Worm (Caenorhabditis elegans) whole organism, L3 larva: ENCODE measurements around the gene snfc-5.
A peak's percentile ranks its signal among the peaks of the same experiment; 100 is the strongest.

Experiments used
- ZK546.5 ChIP-seq: sonication (generic microtip); optimal IDR thresholded peaks from 2 replicates; lab custom pipeline; 2017; ENCODE audit warnings: missing biosample characterization, missing genetic modification characterization
- ceh-16 ChIP-seq: sonication (generic microtip); optimal IDR thresholded peaks from 2 replicates; lab custom pipeline; 2017; ENCODE audit warnings: missing biosample characterization, missing genetic modification characterization
- ceh-28 ChIP-seq: fragments of 150-350 bp; optimal IDR thresholded peaks from 2 replicates; lab custom pipeline; 2014; ENCODE audit warnings: missing biosample characterization, missing genetic modification reagents, missing genetic modification characterization
- ceh-82 ChIP-seq: fragments of 150-350 bp; optimal IDR thresholded peaks from 2 replicates; lab custom pipeline; 2014; ENCODE audit warnings: missing biosample characterization, missing genetic modification characterization
- daf-12 ChIP-seq: fragments of 150-350 bp; optimal IDR thresholded peaks from 2 replicates; lab custom pipeline; 2014; ENCODE audit warnings: missing biosample characterization, missing genetic modification reagents, missing genetic modification characterization
- egl-27 ChIP-seq: sonication (generic microtip); optimal IDR thresholded peaks from 4 replicates; lab custom pipeline; 2017; ENCODE audit warnings: missing biosample characterization, missing genetic modification reagents, missing genetic modification characterization
- egl-5 ChIP-seq: fragments of 150-350 bp; optimal IDR thresholded peaks from 2 replicates; lab custom pipeline; 2017; ENCODE audit warnings: missing biosample characterization, missing genetic modification reagents, missing genetic modification characterization, inconsistent platforms
- elt-1 ChIP-seq: fragments of 150-350 bp; optimal IDR thresholded peaks from 2 replicates; lab custom pipeline; 2014; ENCODE audit warnings: missing biosample characterization, missing genetic modification characterization
- elt-2 ChIP-seq: sonication (generic microtip); optimal IDR thresholded peaks from 2 replicates; lab custom pipeline; 2016; ENCODE audit warnings: missing genetic modification reagents, mild to moderate bottlenecking, missing genetic modification characterization, missing compliant biosample characterization
- elt-3 ChIP-seq, 3 experiments: fragments of 150-350 bp in 1 of 3; sonication (generic microtip) in 2 of 3; optimal IDR thresholded peaks; 2 replicates in 2 of 3; 4 replicates in 1 of 3; lab custom pipeline; 2014 to 2017; ENCODE audit warnings: missing biosample characterization in 3 of 3, missing genetic modification characterization in 3 of 3
- fkh-2 ChIP-seq: fragments of 150-350 bp; optimal IDR thresholded peaks from 2 replicates; lab custom pipeline; 2014; ENCODE audit warnings: missing biosample characterization, missing genetic modification reagents, missing genetic modification characterization
- hmg-11 ChIP-seq: sonication (generic microtip); optimal IDR thresholded peaks from 2 replicates; lab custom pipeline; 2016; ENCODE audit warnings: missing genetic modification characterization, missing compliant biosample characterization
- jun-1 ChIP-seq: fragments of 150-350 bp; optimal IDR thresholded peaks from 2 replicates; lab custom pipeline; 2014; ENCODE audit warnings: missing biosample characterization, missing genetic modification reagents, missing genetic modification characterization
- lin-15B ChIP-seq: fragments of 150-350 bp; optimal IDR thresholded peaks from 2 replicates; lab custom pipeline; 2014; ENCODE audit warnings: missing biosample characterization, missing genetic modification characterization
- lin-39 ChIP-seq: fragments of 150-350 bp; optimal IDR thresholded peaks from 2 replicates; lab custom pipeline; 2018; ENCODE audit warnings: missing biosample characterization, missing genetic modification reagents, missing genetic modification characterization
- lsy-12 ChIP-seq: sonication (generic microtip); optimal IDR thresholded peaks from 2 replicates; lab custom pipeline; 2016; ENCODE audit warnings: mild to moderate bottlenecking, missing genetic modification characterization, missing compliant biosample characterization
- mdl-1 ChIP-seq: fragments of 150-350 bp; optimal IDR thresholded peaks from 2 replicates; lab custom pipeline; 2014; ENCODE audit warnings: missing biosample characterization, missing genetic modification characterization
- nfya-1 ChIP-seq: sonication (generic microtip); optimal IDR thresholded peaks from 2 replicates; lab custom pipeline; 2017; ENCODE audit warnings: missing genetic modification characterization, mild to moderate bottlenecking, missing compliant biosample characterization, antibody characterized with exemption, moderate library complexity; ENCODE audit not compliant: insufficient read depth
- nhr-11 ChIP-seq: fragments of 150-350 bp; optimal IDR thresholded peaks from 2 replicates; lab custom pipeline; 2014; ENCODE audit warnings: missing biosample characterization, missing genetic modification characterization
- nhr-23 ChIP-seq: fragments of 150-350 bp; optimal IDR thresholded peaks from 2 replicates; lab custom pipeline; 2014; ENCODE audit warnings: missing biosample characterization, missing genetic modification reagents, missing genetic modification characterization
- nhr-25 ChIP-seq: sonication (generic microtip); optimal IDR thresholded peaks from 2 replicates; lab custom pipeline; 2017; ENCODE audit warnings: missing biosample characterization, missing genetic modification characterization
- nhr-43 ChIP-seq: sonication (generic microtip); optimal IDR thresholded peaks from 2 replicates; lab custom pipeline; 2016; ENCODE audit warnings: mild to moderate bottlenecking, missing genetic modification characterization, missing compliant biosample characterization; ENCODE audit not compliant: poor library complexity, severe bottlenecking
- nhr-67 ChIP-seq: fragments of 150-350 bp; optimal IDR thresholded peaks from 2 replicates; lab custom pipeline; 2014; ENCODE audit warnings: missing biosample characterization, missing genetic modification characterization
- nhr-76 ChIP-seq: fragments of 150-350 bp; sonication (generic microtip); optimal IDR thresholded peaks from 5 replicates; lab custom pipeline; 2014; ENCODE audit warnings: missing biosample characterization, missing genetic modification characterization
- nhr-77 ChIP-seq: fragments of 150-350 bp; optimal IDR thresholded peaks from 2 replicates; lab custom pipeline; 2014; ENCODE audit warnings: missing biosample characterization, missing genetic modification characterization
- pha-4 ChIP-seq: fragments of 150-350 bp; optimal IDR thresholded peaks from 2 replicates; lab custom pipeline; 2014; ENCODE audit warnings: missing biosample characterization, missing genetic modification reagents, missing genetic modification characterization
- pqm-1 ChIP-seq: fragments of 150-350 bp; optimal IDR thresholded peaks from 2 replicates; lab custom pipeline; 2017; ENCODE audit warnings: missing biosample characterization, missing genetic modification characterization, inconsistent platforms
- snpc-4 ChIP-seq: fragments of 150-350 bp; optimal IDR thresholded peaks from 2 replicates; lab custom pipeline; 2014; ENCODE audit warnings: missing biosample characterization, missing genetic modification characterization
- tbx-2 ChIP-seq: sonication (generic microtip); optimal IDR thresholded peaks from 2 replicates; lab custom pipeline; 2016; ENCODE audit warnings: mild to moderate bottlenecking, missing genetic modification characterization, missing compliant biosample characterization
- unc-39 ChIP-seq: sonication (generic microtip); optimal IDR thresholded peaks from 4 replicates; lab custom pipeline; 2017; ENCODE audit warnings: missing biosample characterization, missing genetic modification characterization
- zag-1 ChIP-seq: fragments of 150-350 bp; optimal IDR thresholded peaks from 2 replicates; lab custom pipeline; 2014; ENCODE audit warnings: missing biosample characterization, missing genetic modification characterization
- ztf-4 ChIP-seq: fragments of 150-350 bp; optimal IDR thresholded peaks from 2 replicates; lab custom pipeline; 2014; ENCODE audit warnings: missing biosample characterization, missing genetic modification characterization

snfc-5 gene

DNA sequence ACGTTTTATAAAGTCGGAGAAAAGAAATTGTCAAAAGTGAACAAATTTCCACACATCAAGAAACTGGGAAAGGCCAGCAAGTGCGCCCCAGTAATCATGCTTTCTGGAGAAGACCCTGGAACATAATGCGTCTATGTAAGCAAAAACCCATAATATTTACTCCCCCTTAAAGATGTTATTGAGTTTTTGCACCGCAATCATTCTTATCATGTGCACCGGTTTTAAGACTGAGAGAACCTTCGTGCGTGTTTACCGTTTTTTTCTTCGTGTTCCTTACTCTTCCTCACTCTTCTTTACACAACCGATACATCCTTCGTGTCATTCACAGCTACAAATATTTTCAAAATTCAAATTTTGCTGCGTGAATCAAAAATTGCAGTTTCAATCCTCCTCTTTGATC, 31.7 kb upstream of the snfc-5 start:
- peak; percentile 24 for TF ChIP-seq pha-4 (tag; lab: Kevin White, UChicago)
- TF ChIP-seq elt-3 (tag; optimal IDR thresholded peaks at IDR 0.05; lab: Kevin White, UChicago): no peak

DNA sequence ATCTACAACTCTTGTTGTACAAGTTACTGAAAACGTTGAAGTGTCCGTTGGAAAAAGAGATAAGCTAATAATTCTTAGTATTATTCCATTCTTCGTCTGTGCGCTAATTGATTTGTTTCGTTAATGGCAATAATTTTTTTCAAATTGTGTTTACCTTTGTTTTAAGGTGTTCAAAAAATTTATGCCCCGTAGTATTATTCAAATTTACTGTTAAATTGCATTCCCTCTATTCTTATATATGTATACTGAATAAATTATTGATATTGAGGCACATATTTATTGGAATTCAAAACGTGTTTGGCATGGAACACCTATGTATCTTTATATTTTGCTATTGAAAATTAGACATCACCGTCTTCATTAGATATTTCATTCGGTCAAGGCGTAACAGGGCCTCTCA, 29.7 kb upstream of the snfc-5 start, which contains the start of gene pals-26:
pals-26 (plus strand) TSS at position 301 of the 400 bp plus-strand sequence.
- TF ChIP-seq pqm-1 (tag; lab: Kevin White, UChicago): no peak

DNA sequence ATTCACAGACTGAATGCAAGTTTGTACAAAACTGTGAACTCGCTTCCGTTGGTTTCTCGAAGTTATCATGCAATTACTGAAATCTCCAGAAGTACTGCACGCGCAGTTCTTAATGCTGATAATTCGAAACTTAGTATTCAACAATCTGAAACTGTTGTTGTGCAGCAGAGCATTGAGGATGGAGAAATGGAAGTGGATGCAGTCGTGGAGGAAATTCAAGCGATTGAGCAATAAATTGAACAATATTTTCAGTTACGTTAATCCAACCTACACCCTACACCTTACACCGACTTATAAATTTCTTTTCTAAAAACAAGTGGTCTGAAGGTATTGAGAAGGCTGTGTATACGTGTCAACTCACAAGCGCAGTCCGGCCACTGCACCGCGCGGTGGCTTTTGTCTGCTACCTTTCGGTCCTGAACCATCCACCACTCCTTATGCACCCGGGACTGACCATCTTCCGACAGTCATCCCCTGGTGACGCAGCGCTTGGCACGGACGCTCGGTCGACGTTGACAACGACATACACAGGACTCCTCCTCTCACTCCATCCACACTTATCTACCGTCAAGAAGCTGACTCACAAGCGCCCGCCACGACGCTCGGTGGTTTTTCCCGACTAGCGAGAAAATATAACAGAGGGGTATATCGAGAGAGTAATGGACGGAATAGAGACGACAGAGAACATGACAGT, 25.8 kb upstream of the snfc-5 start:
- TF ChIP-seq pha-4 (tag; lab: Kevin White, UChicago) (peak; percentile 29), tbx-2 (tag; lab: Kevin White, UChicago) (peak; percentile 29), hmg-11 (peak; percentile 68), nhr-25 (tag; lab: Kevin White, UChicago) (peak; percentile 67), nhr-77 (tag; lab: Kevin White, UChicago) (peak; percentile 49), nfya-1 (tag; lab: Kevin White, UChicago) (peak; percentile 34), elt-3 (tag; optimal IDR thresholded peaks at IDR 0.05; lab: Kevin White, UChicago) (peak in 1 of 3 experiments; percentile 16), nhr-23 (tag; lab: Kevin White, UChicago) (peak; percentile 54), ztf-4 (peak; percentile 63), nhr-43 (peak; percentile 54), lsy-12 (peak; percentile 44), jun-1 (tag; lab: Kevin White, UChicago) (peak; percentile 9), elt-2 (peak; percentile 40)

DNA sequence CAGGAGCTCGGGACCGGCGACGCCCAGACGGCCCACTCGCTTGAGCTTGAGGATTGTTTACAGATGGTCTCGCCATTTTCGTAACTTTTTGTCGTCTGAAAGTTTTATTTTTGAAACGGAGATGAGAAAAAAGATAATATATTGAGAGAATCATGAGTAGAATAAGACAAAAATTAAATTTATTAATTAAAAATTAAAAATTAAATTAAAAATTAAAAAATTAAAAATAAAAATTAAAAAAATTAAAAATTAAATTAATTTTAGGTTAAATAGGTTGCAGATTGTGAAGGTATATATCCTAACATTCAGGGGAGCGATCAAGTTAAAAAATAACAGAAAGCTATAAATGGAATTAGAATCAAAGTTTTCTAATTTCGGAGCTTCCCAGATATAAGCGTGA, 24.9 kb upstream of the snfc-5 start, which contains the start of gene B0284.3:
B0284.3 (minus strand) TSS at position 101 of the 400 bp plus-strand sequence.
- no peak for TF ChIP-seq fkh-2
- TF ChIP-seq ceh-28 (tag; lab: Kevin White, UChicago): no peak
- no peak for TF ChIP-seq ceh-16 (tag; lab: Kevin White, UChicago)
- TF ChIP-seq jun-1 (tag; lab: Kevin White, UChicago): no peak
- TF ChIP-seq unc-39: no peak
- TF ChIP-seq ZK546.5 (tag; lab: Kevin White, UChicago): no peak
- TF ChIP-seq ceh-82 (tag; lab: Kevin White, UChicago): no peak
- no peak for TF ChIP-seq mdl-1 (tag; lab: Kevin White, UChicago)
- no peak for TF ChIP-seq egl-27 (tag; lab: Kevin White, UChicago)
- no peak for TF ChIP-seq zag-1
- TF ChIP-seq lsy-12: no peak
- no peak for TF ChIP-seq daf-12
- no peak for TF ChIP-seq nhr-43
- no peak for TF ChIP-seq elt-1

DNA sequence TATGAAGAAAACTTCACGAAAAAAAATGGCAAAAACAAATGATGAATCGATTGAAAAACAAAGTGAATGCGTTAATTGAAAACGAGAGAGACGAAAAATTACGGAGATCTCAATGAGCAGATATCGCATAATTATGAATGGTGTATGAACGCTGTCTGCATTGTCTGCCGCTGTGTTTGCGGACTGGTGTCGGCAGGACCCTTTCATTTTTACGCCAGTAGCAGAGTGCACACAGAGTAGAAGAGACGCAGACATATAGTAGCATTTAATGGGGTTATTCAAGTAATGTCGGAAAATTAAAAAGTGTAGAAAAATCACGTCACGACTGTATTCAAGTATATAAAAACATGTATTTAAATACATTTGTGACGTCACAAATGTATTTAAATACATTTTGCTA, 23.8 kb upstream of the snfc-5 start:
- TF ChIP-seq lin-39 (tag; lab: Kevin White, UChicago): no peak
- TF ChIP-seq nfya-1 (tag; lab: Kevin White, UChicago): peak; percentile 49
- peak; percentile 27 for TF ChIP-seq snpc-4 (tag; lab: Kevin White, UChicago)
- peak; percentile 31 for TF ChIP-seq egl-5 (tag; lab: Kevin White, UChicago)
- TF ChIP-seq nhr-25 (tag; lab: Kevin White, UChicago): no peak
- TF ChIP-seq lin-15B (tag; lab: Kevin White, UChicago): peak; percentile 37
- TF ChIP-seq nhr-67 (tag; lab: Kevin White, UChicago): no peak
- no peak for TF ChIP-seq pha-4 (tag; lab: Kevin White, UChicago)
- TF ChIP-seq, all 47 proteins: peak for 4

DNA sequence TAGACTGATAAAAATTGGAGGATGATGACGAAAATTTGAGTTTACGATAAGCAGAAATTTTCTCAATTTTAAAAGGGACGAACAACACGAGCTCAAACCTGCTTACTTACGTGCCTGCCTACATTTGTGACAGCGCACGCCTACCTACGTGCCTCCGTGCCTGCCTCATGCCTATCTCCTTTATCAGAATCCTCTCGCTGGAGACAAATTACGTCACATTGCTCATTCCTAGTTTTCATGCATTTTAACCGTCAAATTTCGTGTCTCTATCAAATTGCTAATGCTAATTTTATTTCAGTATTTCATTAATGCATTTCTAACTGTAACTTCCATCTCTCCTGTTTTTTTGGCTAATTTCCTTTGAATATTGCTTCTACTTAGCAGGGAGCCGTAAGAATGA, 23.2 kb upstream of the snfc-5 start, which contains the start of gene pals-27:
pals-27 (plus strand) TSS at position 301 of the 400 bp plus-strand sequence.
- no peak for TF ChIP-seq lin-15B (tag; lab: Kevin White, UChicago)
- TF ChIP-seq nhr-11 (tag; lab: Kevin White, UChicago): no peak
- no peak for TF ChIP-seq fkh-2
- no peak for TF ChIP-seq nhr-77 (tag; lab: Kevin White, UChicago)
- no peak for TF ChIP-seq nhr-76 (tag; lab: Kevin White, UChicago)
- TF ChIP-seq lsy-12: no peak
